Worm (Caenorhabditis elegans) whole organism, L3 larva: ENCODE results near the gene chil-9.

Experiments used
- R02D3.7 ChIP-seq: fragments of 150-350 bp; optimal IDR thresholded peaks from 2 replicates; lab custom pipeline; 2014; ENCODE audit warnings: missing biosample characterization, missing genetic modification characterization
- aly-2 ChIP-seq: fragments of 150-350 bp; optimal IDR thresholded peaks from 2 replicates; lab custom pipeline; 2014; ENCODE audit warnings: missing biosample characterization, missing genetic modification characterization
- ama-1 ChIP-seq: fragments of 150-350 bp; optimal IDR thresholded peaks from 2 replicates; lab custom pipeline; 2018
- ceh-16 ChIP-seq: sonication (generic microtip); optimal IDR thresholded peaks from 2 replicates; lab custom pipeline; 2017; ENCODE audit warnings: missing biosample characterization, missing genetic modification characterization
- daf-12 ChIP-seq: fragments of 150-350 bp; optimal IDR thresholded peaks from 2 replicates; lab custom pipeline; 2014; ENCODE audit warnings: missing biosample characterization, missing genetic modification reagents, missing genetic modification characterization
- elt-3 ChIP-seq, 3 experiments: fragments of 150-350 bp in 1 of 3; sonication (generic microtip) in 2 of 3; optimal IDR thresholded peaks; 2 replicates in 2 of 3; 4 replicates in 1 of 3; lab custom pipeline; 2014 to 2017; ENCODE audit warnings: missing biosample characterization in 3 of 3, missing genetic modification characterization in 3 of 3
- eor-1 ChIP-seq, 2 experiments: fragments of 150-350 bp; optimal IDR thresholded peaks; 2 replicates each; lab custom pipeline; 2014 to 2018; ENCODE audit warnings: missing biosample characterization in 2 of 2, missing genetic modification characterization in 2 of 2
- jun-1 ChIP-seq: fragments of 150-350 bp; optimal IDR thresholded peaks from 2 replicates; lab custom pipeline; 2014; ENCODE audit warnings: missing biosample characterization, missing genetic modification reagents, missing genetic modification characterization
- nfya-1 ChIP-seq: sonication (generic microtip); optimal IDR thresholded peaks from 2 replicates; lab custom pipeline; 2017; ENCODE audit warnings: missing genetic modification characterization, mild to moderate bottlenecking, missing compliant biosample characterization, antibody characterized with exemption, moderate library complexity; ENCODE audit not compliant: insufficient read depth
- nhr-28 ChIP-seq: fragments of 150-350 bp; optimal IDR thresholded peaks from 2 replicates; lab custom pipeline; 2014; ENCODE audit warnings: missing biosample characterization, missing genetic modification characterization
- pha-4 ChIP-seq: fragments of 150-350 bp; optimal IDR thresholded peaks from 2 replicates; lab custom pipeline; 2014; ENCODE audit warnings: missing biosample characterization, missing genetic modification reagents, missing genetic modification characterization
- pqm-1 ChIP-seq: fragments of 150-350 bp; optimal IDR thresholded peaks from 2 replicates; lab custom pipeline; 2017; ENCODE audit warnings: missing biosample characterization, missing genetic modification characterization, inconsistent platforms
- unc-39 ChIP-seq: sonication (generic microtip); optimal IDR thresholded peaks from 4 replicates; lab custom pipeline; 2017; ENCODE audit warnings: missing biosample characterization, missing genetic modification characterization

- TF ChIP-seq R02D3.7 (tag; lab: Kevin White, UChicago) (no peak), aly-2 (tag; lab: Kevin White, UChicago) (no peak), eor-1 (tag; optimal IDR thresholded peaks at IDR 0.05; lab: Kevin White, UChicago) (no peak), pqm-1 (no peak), daf-12 (tag; lab: Kevin White, UChicago) (no peak), nhr-28 (no peak), ceh-16 (no peak), elt-3 (tag; optimal IDR thresholded peaks at IDR 0.05; lab: Kevin White, UChicago) (no peak), unc-39 (no peak), jun-1 (no peak), pha-4 (no peak), nfya-1 (tag; lab: Kevin White, UChicago) (no peak), ama-1 (no peak)
Observed at ce11 chrII:9835958-9836357, 9.2 kb downstream of the chil-9 start.
